Worm (Caenorhabditis elegans) whole organism, young adult: ENCODE results near the gene tag-77.

Experiments used
- B0336.3 ChIP-seq: fragments of 200-800 bp; sonication (Bioruptor generic); IDR thresholded peaks from 2 replicates; pipeline ENCODE4 v1.3.6; 2022; ENCODE audit warnings: missing genetic modification characterization, missing compliant biosample characterization
- C06A6.2 ChIP-seq: fragments of 200-800 bp; sonication (Bioruptor generic); conservative IDR thresholded peaks from 2 replicates; pipeline ENCODE4 v1.3.6; 2022; ENCODE audit warnings: missing genetic modification characterization, missing compliant biosample characterization
- F10E7.11 ChIP-seq: sonication (generic microtip); optimal IDR thresholded peaks from 2 replicates; lab custom pipeline; 2017; ENCODE audit warnings: mild to moderate bottlenecking, missing genetic modification characterization, moderate library complexity, missing compliant biosample characterization
- F23B12.7 ChIP-seq: sonication (generic microtip); optimal IDR thresholded peaks from 2 replicates; lab custom pipeline; 2017; ENCODE audit warnings: missing genetic modification characterization, mild to moderate bottlenecking, missing compliant biosample characterization, antibody characterized with exemption, moderate library complexity; ENCODE audit not compliant: insufficient read depth
- F33H1.4 ChIP-seq: fragments of 200-800 bp; sonication (Bioruptor generic); IDR thresholded peaks from 2 replicates; pipeline ENCODE4 v1.3.6; 2022; ENCODE audit warnings: missing genetic modification reagents, missing genetic modification characterization, missing compliant biosample characterization
- F37B4.10 ChIP-seq: fragments of 200-800 bp; sonication (Bioruptor generic); IDR thresholded peaks from 2 replicates; pipeline ENCODE4 v1.3.6; 2022; ENCODE audit warnings: missing genetic modification characterization, missing compliant biosample characterization
- F39B2.1 ChIP-seq: fragments of 200-800 bp; sonication (Bioruptor generic); IDR thresholded peaks from 2 replicates; pipeline ENCODE4 v1.3.6; 2022; ENCODE audit warnings: missing genetic modification reagents, missing genetic modification characterization, missing compliant biosample characterization
- F52B5.7 ChIP-seq: sonication (generic microtip); optimal IDR thresholded peaks from 2 replicates; lab custom pipeline; 2016; ENCODE audit warnings: mild to moderate bottlenecking, missing genetic modification characterization, missing compliant biosample characterization
- F57C9.4 ChIP-seq: sonication (generic microtip); optimal IDR thresholded peaks from 2 replicates; lab custom pipeline; 2017; ENCODE audit warnings: mild to moderate bottlenecking, missing genetic modification characterization, missing compliant biosample characterization
- K12H6.12 ChIP-seq: fragments of 200-800 bp; sonication (Bioruptor generic); optimal IDR thresholded peaks from 2 replicates; lab custom pipeline; 2018; ENCODE audit warnings: mild to moderate bottlenecking, missing genetic modification characterization, missing compliant biosample characterization
- T26A5.8 ChIP-seq: sonication (generic microtip); optimal IDR thresholded peaks from 2 replicates; lab custom pipeline; 2016; ENCODE audit warnings: missing genetic modification characterization, missing compliant biosample characterization
- Y53G8AR.9 ChIP-seq: fragments of 200-800 bp; sonication (Bioruptor generic); conservative IDR thresholded peaks from 2 replicates; pipeline ENCODE4 v1.3.6; 2022; ENCODE audit warnings: missing genetic modification reagents, missing genetic modification characterization, missing compliant biosample characterization
- Y67H2A.10 ChIP-seq: fragments of 200-800 bp; sonication (Bioruptor generic); conservative IDR thresholded peaks from 2 replicates; pipeline ENCODE4 v1.3.6; 2022; ENCODE audit warnings: missing genetic modification reagents, missing genetic modification characterization, missing compliant biosample characterization
- Y79H2A.3 ChIP-seq: fragments of 200-800 bp; sonication (Bioruptor generic); conservative IDR thresholded peaks from 2 replicates; pipeline ENCODE4 v1.3.6; 2022; ENCODE audit warnings: missing genetic modification reagents, missing genetic modification characterization, missing compliant biosample characterization
- akir-1 ChIP-seq: fragments of 200-800 bp; sonication (Bioruptor generic); optimal IDR thresholded peaks from 2 replicates; lab custom pipeline; 2018; ENCODE audit warnings: mild to moderate bottlenecking, missing genetic modification characterization, moderate library complexity, missing compliant biosample characterization
- aptf-2 ChIP-seq: fragments of 200-800 bp; sonication (Bioruptor generic); conservative IDR thresholded peaks from 2 replicates; pipeline ENCODE4 v1.3.6; 2022; ENCODE audit warnings: missing genetic modification reagents, missing genetic modification characterization, missing compliant biosample characterization
- aptf-3 ChIP-seq: fragments of 200-800 bp; sonication (Bioruptor generic); IDR thresholded peaks from 2 replicates; pipeline ENCODE4 v1.3.6; 2022; ENCODE audit warnings: missing genetic modification characterization, missing compliant biosample characterization
- athp-1 ChIP-seq: sonication (generic microtip); optimal IDR thresholded peaks from 2 replicates; lab custom pipeline; 2017; ENCODE audit warnings: mild to moderate bottlenecking, missing genetic modification characterization, missing compliant biosample characterization
- bed-2 ChIP-seq: fragments of 200-800 bp; sonication (Bioruptor generic); IDR thresholded peaks from 2 replicates; pipeline ENCODE4 v1.3.6; 2022; ENCODE audit warnings: missing genetic modification reagents, missing genetic modification characterization, missing compliant biosample characterization
- ceh-27 ChIP-seq: fragments of 200-800 bp; sonication (Bioruptor generic); optimal IDR thresholded peaks from 2 replicates; lab custom pipeline; 2018; ENCODE audit warnings: mild to moderate bottlenecking, missing genetic modification characterization, moderate library complexity, missing compliant biosample characterization
- die-1 ChIP-seq: sonication (generic microtip); optimal IDR thresholded peaks from 2 replicates; lab custom pipeline; 2016; ENCODE audit warnings: missing genotype, mild to moderate bottlenecking, missing genetic modification characterization, missing compliant biosample characterization
- egrh-3 ChIP-seq: fragments of 200-800 bp; sonication (Bioruptor generic); IDR thresholded peaks from 2 replicates; pipeline ENCODE4 v1.3.6; 2022; ENCODE audit warnings: missing genetic modification reagents, missing genetic modification characterization, missing compliant biosample characterization
- hlh-26 ChIP-seq: fragments of 200-800 bp; sonication (Bioruptor generic); conservative IDR thresholded peaks from 2 replicates; pipeline ENCODE4 v1.3.6; 2022; ENCODE audit warnings: missing genetic modification reagents, missing genetic modification characterization, missing compliant biosample characterization
- hrde-1 ChIP-seq: sonication (generic microtip); optimal IDR thresholded peaks from 2 replicates; lab custom pipeline; 2016; ENCODE audit warnings: missing genetic modification characterization, mild to moderate bottlenecking, missing compliant biosample characterization, moderate library complexity, missing genotype, missing genetic modification reagents, borderline replicate concordance
- lin-26 ChIP-seq: fragments of 200-800 bp; sonication (Bioruptor generic); IDR thresholded peaks from 2 replicates; pipeline ENCODE4 v1.3.6; 2022; ENCODE audit warnings: missing genetic modification reagents, missing genetic modification characterization, missing compliant biosample characterization
- lin-40 ChIP-seq: sonication (generic microtip); optimal IDR thresholded peaks from 2 replicates; lab custom pipeline; 2016; ENCODE audit warnings: missing genetic modification characterization, mild to moderate bottlenecking, missing compliant biosample characterization, missing genotype, missing genetic modification reagents
- lir-1 ChIP-seq: fragments of 200-800 bp; sonication (Bioruptor generic); conservative IDR thresholded peaks from 2 replicates; pipeline ENCODE4 v1.3.6; 2022; ENCODE audit warnings: missing genetic modification reagents, missing genetic modification characterization, missing compliant biosample characterization
- lsl-1 ChIP-seq: fragments of 200-800 bp; sonication (Bioruptor generic); optimal IDR thresholded peaks from 2 replicates; lab custom pipeline; 2018; ENCODE audit warnings: mild to moderate bottlenecking, missing genetic modification characterization, moderate library complexity, missing compliant biosample characterization
- lsy-27 ChIP-seq: sonication (generic microtip); optimal IDR thresholded peaks from 2 replicates; lab custom pipeline; 2017; ENCODE audit warnings: missing genetic modification characterization, mild to moderate bottlenecking, missing compliant biosample characterization, antibody characterized with exemption, missing genotype, borderline replicate concordance; ENCODE audit not compliant: insufficient read depth
- madf-8 ChIP-seq: fragments of 200-800 bp; sonication (Bioruptor generic); conservative IDR thresholded peaks from 2 replicates; pipeline ENCODE4 v1.3.6; 2022; ENCODE audit warnings: missing genetic modification reagents, missing genetic modification characterization, missing compliant biosample characterization
- mcd-1 ChIP-seq: fragments of 200-800 bp; sonication (Bioruptor generic); IDR thresholded peaks from 2 replicates; pipeline ENCODE4 v1.3.6; 2022; ENCODE audit warnings: missing genetic modification reagents, missing genetic modification characterization, missing compliant biosample characterization
- mel-28 ChIP-seq: sonication (generic microtip); optimal IDR thresholded peaks from 2 replicates; lab custom pipeline; 2016; ENCODE audit warnings: borderline replicate concordance, mild to moderate bottlenecking, missing genetic modification characterization, missing compliant biosample characterization
- nfya-2 ChIP-seq: fragments of 200-800 bp; sonication (Bioruptor generic); IDR thresholded peaks from 2 replicates; pipeline ENCODE4 v1.3.6; 2022; ENCODE audit warnings: missing genetic modification reagents, missing genetic modification characterization, missing compliant biosample characterization
- nhr-179 ChIP-seq: sonication (generic microtip); optimal IDR thresholded peaks from 2 replicates; lab custom pipeline; 2016; ENCODE audit warnings: mild to moderate bottlenecking, missing genetic modification characterization, missing compliant biosample characterization
- repo-1 ChIP-seq: sonication (generic microtip); optimal IDR thresholded peaks from 2 replicates; lab custom pipeline; 2017; ENCODE audit warnings: mild to moderate bottlenecking, missing genetic modification characterization, missing compliant biosample characterization
- snpc-1.1 ChIP-seq: sonication (generic microtip); optimal IDR thresholded peaks from 2 replicates; lab custom pipeline; 2017; ENCODE audit warnings: missing genetic modification characterization, mild to moderate bottlenecking, missing compliant biosample characterization, antibody characterized with exemption, moderate library complexity, missing genotype, missing genetic modification reagents; ENCODE audit not compliant: insufficient read depth
- snpc-1.3 ChIP-seq: sonication (generic microtip); optimal IDR thresholded peaks from 2 replicates; lab custom pipeline; 2017; ENCODE audit warnings: missing genetic modification characterization, mild to moderate bottlenecking, missing compliant biosample characterization, antibody characterized with exemption, moderate library complexity, missing genotype, missing genetic modification reagents; ENCODE audit not compliant: insufficient read depth
- snpc-3.4 ChIP-seq: sonication (generic microtip); optimal IDR thresholded peaks from 2 replicates; lab custom pipeline; 2017; ENCODE audit warnings: missing genetic modification characterization, mild to moderate bottlenecking, missing compliant biosample characterization, antibody characterized with exemption, moderate library complexity, missing genotype, missing genetic modification reagents
- unc-130 ChIP-seq: sonication (generic microtip); optimal IDR thresholded peaks from 2 replicates; lab custom pipeline; 2016; ENCODE audit warnings: missing genetic modification reagents, missing genetic modification characterization, missing compliant biosample characterization
- xnd-1 ChIP-seq: sonication (generic microtip); optimal IDR thresholded peaks from 2 replicates; lab custom pipeline; 2016; ENCODE audit warnings: missing genotype, missing genetic modification reagents, missing genetic modification characterization, missing compliant biosample characterization
- ztf-25 ChIP-seq: fragments of 200-800 bp; sonication (Bioruptor generic); IDR thresholded peaks from 2 replicates; pipeline ENCODE4 v1.3.6; 2022; ENCODE audit warnings: missing genetic modification reagents, missing genetic modification characterization, missing compliant biosample characterization

The tag-77 gene

DNA sequence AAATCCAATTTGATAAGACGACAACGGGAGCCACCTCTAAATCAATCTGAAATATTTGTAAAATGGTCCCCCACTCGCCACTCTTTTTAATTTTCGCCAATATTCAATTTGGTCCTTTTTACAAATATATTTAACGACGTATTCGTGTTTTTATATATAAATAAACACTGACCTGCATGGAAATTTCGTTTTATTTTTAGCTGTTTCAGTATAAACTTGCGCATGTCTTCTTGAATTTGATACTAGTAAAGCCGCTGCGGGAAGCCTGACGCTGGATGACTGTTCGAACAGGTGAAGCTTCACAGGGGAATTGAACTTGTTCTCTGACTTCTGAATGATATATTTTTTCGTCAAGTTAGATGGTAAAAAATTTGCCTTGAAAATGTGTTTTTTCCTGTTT is 4.2 kb upstream of the tag-77 start:
- TF ChIP-seq K12H6.12 (no peak), athp-1 (tag; lab: Kevin White, UChicago) (peak; percentile 4), akir-1 (no peak), snpc-1.3 (tag; lab: Kevin White, UChicago) (no peak), repo-1 (tag; lab: Kevin White, UChicago) (peak; percentile 42), lin-40 (no peak), lin-26 (0 out of 2 replicates have a peak, but pooled peaks have one; percentile 35), snpc-3.4 (peak; percentile 28), lsy-27 (no peak), mel-28 (no peak), hrde-1 (peak; percentile 87), Y79H2A.3 (GFP tag; lab: Robert Waterston, UW) (peak; percentile 77; the same call in 1 of the 2 replicates), bed-2 (no peak), lir-1 (GFP tag; lab: Robert Waterston, UW) (no peak), nhr-179 (no peak), madf-8 (no peak), F37B4.10 (GFP tag; lab: Robert Waterston, UW) (no peak), unc-130 (GFP tag; lab: Kevin White, UChicago) (peak; percentile 15)

DNA sequence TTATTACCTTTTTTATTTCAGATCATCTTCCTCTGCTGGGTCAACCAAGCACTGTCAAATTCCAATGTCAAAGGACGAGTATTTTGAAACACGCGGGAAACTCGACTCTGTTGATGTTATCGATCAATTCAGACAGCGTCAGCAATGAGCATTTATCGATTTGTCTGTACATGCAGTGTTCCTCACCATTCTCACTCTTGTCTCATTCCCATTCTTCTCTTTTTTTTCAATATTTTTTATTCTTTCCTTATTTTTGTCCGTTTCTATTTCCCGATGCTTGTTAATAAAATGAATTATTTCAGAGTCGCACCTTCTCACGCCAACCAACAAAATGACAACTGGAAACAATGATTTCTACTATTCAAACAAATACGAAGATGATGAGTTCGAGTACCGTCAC is 3.3 kb upstream of the tag-77 start, which contains the start of gene cks-1:
Gene cks-1 (plus strand): TSS at position 301 of the 400 bp plus-strand sequence.
- TF ChIP-seq die-1 (tag; lab: Kevin White, UChicago) (peak; percentile 26), B0336.3 (GFP tag; lab: Robert Waterston, UW) (0 out of 2 replicates have a peak, but pooled peaks have one; percentile 13), xnd-1 (no peak), snpc-3.4 (peak; percentile 27)
- TF ChIP-seq, all 124 proteins: peak for 3

ce11 chrIV:8512679-8513078 is 2.3 kb upstream of the tag-77 start, which contains the start of gene C09G4.4:
Gene C09G4.4 (plus strand): TSS chrIV:8512979.
- TF ChIP-seq aptf-3 (no peak), T26A5.8 (tag; lab: Kevin White, UChicago) (no peak), F23B12.7 (no peak), hlh-26 (GFP tag; lab: Robert Waterston, UW) (no peak), nfya-2 (GFP tag; lab: Robert Waterston, UW) (no peak), egrh-3 (GFP tag; lab: Robert Waterston, UW) (no peak), F10E7.11 (no peak), F37B4.10 (GFP tag; lab: Robert Waterston, UW) (no peak), mcd-1 (no peak), Y67H2A.10 (GFP tag; lab: Robert Waterston, UW) (no peak), lsl-1 (GFP tag; lab: Kevin White, UChicago) (no peak), ztf-25 (GFP tag; lab: Robert Waterston, UW) (no peak), F57C9.4 (tag; lab: Kevin White, UChicago) (no peak), ceh-27 (GFP tag; lab: Kevin White, UChicago) (no peak), Y53G8AR.9 (GFP tag; lab: Robert Waterston, UW) (no peak), F33H1.4 (0 out of 2 replicates have a peak, but pooled peaks have one; percentile 5), C06A6.2 (GFP tag; lab: Robert Waterston, UW) (no peak), F52B5.7 (tag; lab: Kevin White, UChicago) (no peak), F39B2.1 (no peak), aptf-2 (GFP tag; lab: Robert Waterston, UW) (no peak), snpc-1.1 (tag; lab: Kevin White, UChicago) (no peak), lin-26 (0 out of 2 replicates have a peak, but pooled peaks have one; percentile 56), athp-1 (tag; lab: Kevin White, UChicago) (peak; percentile 9)
